Fruit fly (Drosophila melanogaster): ENCODE measurements around the gene Ras64B.
A peak's percentile ranks its signal among the peaks of the same experiment; 100 is the strongest.

The Ras64B gene

DNA sequence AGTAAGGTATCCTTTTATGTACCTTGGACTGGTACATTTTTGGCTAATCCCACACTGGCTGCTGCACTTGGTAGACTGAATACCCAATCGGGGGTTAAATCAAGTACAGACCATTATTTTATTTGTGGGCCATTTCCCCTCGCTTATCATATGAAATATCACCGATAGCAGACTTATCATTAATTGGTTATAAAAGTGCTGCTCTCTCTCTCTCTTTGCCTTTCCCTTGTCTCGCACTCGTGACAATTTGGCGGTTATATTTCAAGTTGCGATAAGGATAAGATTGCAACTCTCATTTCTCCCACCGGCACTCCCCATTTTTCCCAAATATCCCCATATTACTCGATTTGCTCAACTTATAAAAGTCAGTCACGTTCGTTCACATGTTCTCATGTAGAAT lies 23.2 kb upstream of the Ras64B start:
- peak; percentile 51 for TF ChIP-seq pad (GFP tag; optimal IDR thresholded peaks at IDR 0.05)
- no peak for TF ChIP-seq Crg-1 (GFP tag; optimal IDR thresholded peaks at IDR 0.05)
- no peak for TF ChIP-seq toe (GFP tag; optimal IDR thresholded peaks at IDR 0.05)

DNA sequence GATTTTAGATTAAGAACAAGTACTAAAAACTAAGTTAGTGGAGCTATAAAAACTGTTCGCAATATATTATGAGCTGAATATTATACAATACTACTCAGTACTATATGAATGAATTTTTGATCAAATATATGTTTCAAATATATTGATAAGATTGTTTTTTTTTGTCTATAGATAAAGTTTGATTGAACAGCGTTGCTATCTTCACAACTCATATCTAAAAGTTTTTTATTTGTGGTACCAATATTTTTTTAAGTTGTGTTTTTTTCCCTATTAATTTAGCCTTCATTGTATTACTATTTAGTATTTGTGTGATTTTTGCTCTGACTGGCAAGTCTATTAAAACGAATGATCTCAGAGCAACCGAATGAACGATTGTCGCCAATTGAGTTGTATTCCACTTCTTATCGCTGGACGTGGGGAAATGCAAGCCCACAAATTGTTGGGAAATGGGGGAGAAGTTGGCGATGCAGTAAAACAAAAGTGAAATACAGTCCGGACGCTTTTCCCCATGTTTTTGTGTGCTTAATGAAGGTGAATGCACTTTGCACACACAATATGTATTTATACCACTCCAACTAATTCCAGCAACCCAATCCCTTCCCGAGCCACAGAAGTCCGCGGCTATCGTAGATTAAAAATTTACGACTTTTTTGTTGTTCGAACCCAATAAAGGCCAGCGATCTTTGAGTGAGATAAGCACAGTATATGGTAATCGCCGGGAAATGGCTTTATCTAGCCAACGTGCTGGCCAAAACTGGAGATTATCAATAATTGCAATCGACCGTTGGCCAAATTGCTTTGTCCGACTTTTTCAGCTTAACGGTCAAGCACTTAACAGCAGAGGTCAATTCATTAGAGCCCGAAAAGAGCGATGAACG lies 22.1 kb upstream of the Ras64B start:
- TF ChIP-seq CG1620 (GFP tag; optimal IDR thresholded peaks at IDR 0.05), result no peak
- no peak for TF ChIP-seq CG12768 (GFP tag; optimal IDR thresholded peaks at IDR 0.05)
- TF ChIP-seq ovo (GFP tag; optimal IDR thresholded peaks at IDR 0.05), result no peak
- TF ChIP-seq CG11617 (GFP tag; optimal IDR thresholded peaks at IDR 0.05), result peak; percentile 50
- TF ChIP-seq cnc (optimal IDR thresholded peaks at IDR 0.05), result no peak
- TF ChIP-seq Mnt (GFP tag; optimal IDR thresholded peaks at IDR 0.05), result no peak
- TF ChIP-seq Crg-1 (GFP tag; optimal IDR thresholded peaks at IDR 0.05), result no peak
- no peak for TF ChIP-seq CG5204 (GFP tag; optimal IDR thresholded peaks at IDR 0.05)
- TF ChIP-seq kay (GFP tag; ENCODE audit: borderline replicate concordance), result no peak
- TF ChIP-seq Hr96 (GFP tag; optimal IDR thresholded peaks at IDR 0.05), result no peak
- TF ChIP-seq CG7045 (GFP tag; optimal IDR thresholded peaks at IDR 0.05), result no peak
- TF ChIP-seq CG14711 (tag; optimal IDR thresholded peaks at IDR 0.05), result peak; percentile 83
- TF ChIP-seq pad (GFP tag; optimal IDR thresholded peaks at IDR 0.05), result peak; percentile 42
- no peak for TF ChIP-seq Clk (GFP tag; optimal IDR thresholded peaks at IDR 0.05)
- peak; percentile 24 for TF ChIP-seq bab1 (GFP tag; optimal IDR thresholded peaks at IDR 0.05)
- TF ChIP-seq tj (GFP tag; optimal IDR thresholded peaks at IDR 0.05), result peak; percentile 20
- TF ChIP-seq cic (GFP tag; optimal IDR thresholded peaks at IDR 0.05), result peak; percentile 69
- no peak for TF ChIP-seq toe (GFP tag; optimal IDR thresholded peaks at IDR 0.05)
- TF ChIP-seq CG33017 (tag; optimal IDR thresholded peaks at IDR 0.05), result peak; percentile 70
- TF ChIP-seq CG7101 (tag; optimal IDR thresholded peaks at IDR 0.05), result peak; percentile 61

DNA sequence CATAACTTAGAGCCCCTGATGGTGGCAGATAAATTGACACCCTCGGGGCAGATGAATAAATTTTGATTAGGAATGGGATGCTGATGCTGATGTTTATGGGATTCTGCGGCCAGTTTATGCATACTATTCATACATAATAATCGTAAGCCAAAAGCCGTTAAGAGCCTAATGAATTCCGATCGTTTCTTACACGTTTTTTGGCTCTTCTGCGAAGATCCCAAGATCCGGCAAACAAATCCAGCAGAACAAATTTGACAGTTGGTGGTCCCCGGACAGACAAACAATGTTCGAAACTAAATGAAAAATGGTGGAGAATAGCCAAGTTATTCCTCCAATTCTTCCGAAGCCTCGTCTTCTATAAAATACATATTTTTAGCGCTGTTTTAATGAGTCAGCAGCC lies 21.4 kb upstream of the Ras64B start:
- TF ChIP-seq Crg-1 (GFP tag; optimal IDR thresholded peaks at IDR 0.05) (no peak), ovo (GFP tag; optimal IDR thresholded peaks at IDR 0.05) (no peak), CG12768 (GFP tag; optimal IDR thresholded peaks at IDR 0.05) (no peak), CG7101 (tag; optimal IDR thresholded peaks at IDR 0.05) (no peak), CG33017 (tag; optimal IDR thresholded peaks at IDR 0.05) (no peak)

DNA sequence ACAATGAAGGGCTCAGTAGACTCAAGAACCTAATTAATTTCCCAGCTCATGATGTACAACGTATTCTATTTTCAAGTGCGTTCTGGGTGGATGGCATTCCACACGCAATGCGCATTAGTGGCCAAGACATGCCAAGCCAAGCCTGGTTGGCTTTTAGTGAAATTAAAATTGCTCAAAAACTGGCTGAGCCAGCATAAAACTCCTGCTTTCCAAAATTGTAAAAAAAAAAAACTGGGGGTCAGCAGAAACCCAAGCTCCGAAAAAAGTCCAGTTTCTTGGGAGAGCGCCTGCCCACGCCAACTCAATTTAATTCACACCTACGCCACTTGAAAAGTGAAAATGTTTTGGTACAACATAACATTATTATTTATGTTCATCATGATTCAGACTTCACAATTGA lies 20.5 kb upstream of the Ras64B start:
- TF ChIP-seq tj (GFP tag; optimal IDR thresholded peaks at IDR 0.05) (peak; percentile 88), CG1620 (GFP tag; optimal IDR thresholded peaks at IDR 0.05) (no peak), CG14711 (tag; optimal IDR thresholded peaks at IDR 0.05) (no peak), kay (GFP tag; ENCODE audit: borderline replicate concordance) (no peak)

DNA sequence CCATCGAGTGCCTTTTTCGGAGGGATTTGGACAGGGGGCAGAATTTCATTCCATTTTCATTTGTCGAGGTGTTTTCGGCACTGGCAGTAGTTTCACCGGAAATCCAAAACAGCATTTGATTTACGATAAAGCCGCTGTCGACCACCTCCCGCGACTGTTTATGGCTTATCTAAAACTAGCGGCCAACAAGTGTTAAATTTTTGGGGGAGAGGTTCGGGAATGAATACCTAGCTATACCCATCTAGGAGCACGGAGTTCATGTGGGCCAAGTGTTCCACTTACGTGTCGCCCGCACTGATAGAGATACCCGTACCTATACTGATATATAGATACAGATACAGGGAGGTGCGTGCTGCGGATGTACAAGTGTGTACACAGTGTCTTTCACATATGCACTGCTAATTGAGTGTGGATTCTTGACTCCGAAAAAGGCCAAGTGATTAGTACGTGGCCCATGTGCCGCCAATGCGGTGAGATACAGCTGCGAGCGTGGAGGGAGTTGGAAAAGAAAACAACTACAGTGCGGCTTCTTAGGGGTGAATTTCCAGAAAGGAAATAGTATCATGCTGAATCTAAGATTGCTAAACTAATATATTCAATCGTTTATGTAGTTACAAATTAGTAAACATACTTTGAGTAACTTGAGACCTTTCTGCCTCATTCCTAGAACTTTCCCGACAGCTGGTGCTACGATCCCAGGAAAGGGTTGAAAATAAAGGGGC lies 19.1 kb upstream of the Ras64B start:
- TF ChIP-seq cnc (optimal IDR thresholded peaks at IDR 0.05) (no peak), Hr96 (GFP tag; optimal IDR thresholded peaks at IDR 0.05) (peak; percentile 2)

DNA sequence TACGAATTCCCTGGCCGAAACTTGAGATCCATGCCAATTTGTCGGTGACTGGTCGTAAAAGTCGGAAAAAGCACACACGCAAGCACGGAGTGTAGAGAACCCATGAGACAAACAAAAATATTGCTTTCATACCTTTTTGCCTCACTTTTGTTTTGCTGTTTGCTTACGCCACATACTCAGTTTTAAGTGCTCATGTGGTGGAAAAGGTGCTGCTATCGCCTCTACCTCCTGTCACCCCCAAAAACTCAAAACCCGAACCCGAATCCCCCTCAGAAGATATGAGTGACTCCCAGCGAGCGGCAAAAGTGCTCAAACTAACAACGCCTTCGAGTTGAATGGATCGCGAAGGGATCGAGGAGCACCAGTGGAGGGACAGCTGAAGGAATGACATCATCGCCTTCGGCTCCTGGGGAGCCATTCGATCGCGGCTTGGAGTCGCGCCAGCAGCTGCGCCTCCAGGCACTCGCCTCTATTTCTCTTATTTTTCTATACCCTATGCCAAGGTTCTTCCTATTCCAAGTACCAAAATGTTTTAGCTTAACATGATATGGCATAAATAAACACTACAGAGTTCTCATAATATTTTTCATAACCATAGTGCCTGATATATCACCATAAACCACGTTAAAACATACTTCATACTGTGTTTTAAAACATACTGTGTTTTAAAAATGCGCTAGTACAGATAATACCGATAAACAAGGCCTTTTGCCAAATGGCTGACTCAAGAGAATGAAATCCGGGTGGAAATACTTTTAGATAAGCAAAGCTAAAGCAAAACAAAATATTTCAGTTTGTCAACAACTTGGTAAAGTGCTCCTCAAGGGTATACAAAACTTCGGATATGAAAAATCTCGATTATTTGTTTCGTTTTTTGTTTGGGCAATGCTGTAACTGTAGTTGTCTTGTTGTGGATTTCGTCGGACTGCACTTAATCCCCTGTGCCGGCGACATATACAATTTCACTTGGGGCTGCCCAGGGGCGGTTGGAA lies 18.2 kb upstream of the Ras64B start:
- peak; percentile 98 for TF ChIP-seq tj (GFP tag; optimal IDR thresholded peaks at IDR 0.05)
- peak; percentile 54 for TF ChIP-seq bab1 (GFP tag; optimal IDR thresholded peaks at IDR 0.05)
- TF ChIP-seq pad (GFP tag; optimal IDR thresholded peaks at IDR 0.05), result no peak
- TF ChIP-seq CG12768 (GFP tag; optimal IDR thresholded peaks at IDR 0.05), result peak; percentile 40
- peak; percentile 88 for TF ChIP-seq kay (GFP tag; ENCODE audit: borderline replicate concordance)
- no peak for TF ChIP-seq CG33017 (tag; optimal IDR thresholded peaks at IDR 0.05)
- TF ChIP-seq cic (GFP tag; optimal IDR thresholded peaks at IDR 0.05), result peak; percentile 22

DNA sequence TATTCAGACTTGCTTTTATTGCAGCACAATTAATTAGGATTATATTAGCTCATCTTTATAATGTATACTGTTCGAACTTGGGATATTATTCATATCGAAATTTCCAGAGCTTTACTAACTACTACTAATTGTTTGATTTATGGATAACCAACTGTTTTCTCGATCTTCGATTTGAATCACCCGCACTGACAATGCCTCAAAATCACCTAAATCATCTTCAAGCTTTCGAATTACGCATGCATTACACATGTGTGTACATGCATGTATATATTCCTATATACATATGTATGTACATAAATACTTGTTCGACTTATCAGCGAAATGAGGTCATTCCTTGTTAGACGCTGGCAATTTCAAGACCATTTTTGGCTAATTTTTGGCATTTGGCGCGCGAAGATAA lies 17.3 kb upstream of the Ras64B start:
- peak; percentile 65 for TF ChIP-seq kay (GFP tag; ENCODE audit: borderline replicate concordance)
- no peak for TF ChIP-seq CG7101 (tag; optimal IDR thresholded peaks at IDR 0.05)

All from whole organism, adult.